Fruit fly (Drosophila melanogaster): Measurements from ENCODE around the gene CenG1A.
A peak's percentile ranks its signal among the peaks of the same experiment; 100 is the strongest.

The CenG1A gene

DNA sequence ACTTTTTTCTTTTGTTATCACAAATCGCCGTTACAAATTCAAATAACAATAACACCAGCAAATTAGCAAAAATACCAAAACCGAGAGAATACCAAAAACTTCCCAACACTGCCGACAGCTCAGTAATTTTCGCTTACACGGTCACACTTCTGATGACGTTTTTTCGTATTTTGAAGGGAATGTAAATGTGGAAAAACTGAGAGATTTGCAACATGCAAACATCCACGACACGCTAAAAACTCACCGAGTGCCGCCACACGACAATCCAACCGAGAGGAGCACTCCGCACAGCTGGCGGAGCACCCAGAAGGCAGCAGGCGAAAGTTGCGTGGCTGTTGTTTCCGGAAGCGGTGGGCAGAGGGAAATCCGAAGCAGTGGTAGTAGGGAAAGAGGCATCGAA, 42.0 kb upstream of the CenG1A start, which contains the start of gene Sec71 (continued):
- TF ChIP-seq Sry-δ (GFP tag; optimal IDR thresholded peaks at IDR 0.05) (peak; percentile 22), CG14710 (tag; optimal IDR thresholded peaks at IDR 0.05) (peak; percentile 45), Bteb2 (GFP tag; optimal IDR thresholded peaks at IDR 0.05) (no peak), ERR (GFP tag; optimal IDR thresholded peaks at IDR 0.05) (no peak), CG18262 (tag; optimal IDR thresholded peaks at IDR 0.05) (no peak), CG34422 (GFP tag; IDR thresholded peaks at IDR 0.05) (peak; percentile 45; the same call in 1 of the 3 replicates), schlank (tag; optimal IDR thresholded peaks at IDR 0.05) (no peak), ab (GFP tag; optimal IDR thresholded peaks at IDR 0.05) (no peak), CHES-1-like (GFP tag; optimal IDR thresholded peaks at IDR 0.05) (peak; percentile 15), B-H2 (GFP tag; optimal IDR thresholded peaks at IDR 0.05) (no peak), cwo (GFP tag; optimal IDR thresholded peaks at IDR 0.05) (no peak), CG3995 (GFP tag; optimal IDR thresholded peaks at IDR 0.05) (peak; percentile 6), ato (GFP tag; IDR thresholded peaks at IDR 0.05; ENCODE audit: partially characterized antibody) (no peak), btn (GFP tag; optimal IDR thresholded peaks at IDR 0.05) (no peak), YL-1 (GFP tag; optimal IDR thresholded peaks at IDR 0.05) (peak; percentile 86), nerfin-2 (GFP tag; IDR thresholded peaks at IDR 0.05; ENCODE audit: partially characterized antibody) (0 out of 2 replicates have a peak, but pooled peaks have one; percentile 23), CG9609 (GFP tag; optimal IDR thresholded peaks at IDR 0.05) (no peak), sc (optimal IDR thresholded peaks at IDR 0.05) (no peak), sc (GFP tag; optimal IDR thresholded peaks at IDR 0.05) (no peak), onecut (GFP tag; IDR thresholded peaks at IDR 0.05) (no peak), CG2889 (GFP tag; IDR thresholded peaks at IDR 0.05) (no peak), oc (tag; optimal IDR thresholded peaks at IDR 0.05) (no peak), Dp (GFP tag; optimal IDR thresholded peaks at IDR 0.05) (peak; percentile 68), slp2 (GFP tag; optimal IDR thresholded peaks at IDR 0.05) (no peak), CG18764 (GFP tag; optimal IDR thresholded peaks at IDR 0.05) (no peak), D19B (GFP tag; optimal IDR thresholded peaks at IDR 0.05) (no peak), so (GFP tag; IDR thresholded peaks at IDR 0.05) (no peak), odd (GFP tag; optimal IDR thresholded peaks at IDR 0.05) (no peak), salm (tag; optimal IDR thresholded peaks at IDR 0.05) (no peak), psq (GFP tag; optimal IDR thresholded peaks at IDR 0.05) (no peak), CG7963 (GFP tag; IDR thresholded peaks at IDR 0.05; ENCODE audit: partially characterized antibody) (no peak), croc (GFP tag; conservative IDR thresholded peaks at IDR 0.05) (no peak), CG1603 (tag; optimal IDR thresholded peaks at IDR 0.05) (no peak), CG6254 (GFP tag; optimal IDR thresholded peaks at IDR 0.05) (no peak), Bdp1 (GFP tag; optimal IDR thresholded peaks at IDR 0.05) (no peak)

DNA sequence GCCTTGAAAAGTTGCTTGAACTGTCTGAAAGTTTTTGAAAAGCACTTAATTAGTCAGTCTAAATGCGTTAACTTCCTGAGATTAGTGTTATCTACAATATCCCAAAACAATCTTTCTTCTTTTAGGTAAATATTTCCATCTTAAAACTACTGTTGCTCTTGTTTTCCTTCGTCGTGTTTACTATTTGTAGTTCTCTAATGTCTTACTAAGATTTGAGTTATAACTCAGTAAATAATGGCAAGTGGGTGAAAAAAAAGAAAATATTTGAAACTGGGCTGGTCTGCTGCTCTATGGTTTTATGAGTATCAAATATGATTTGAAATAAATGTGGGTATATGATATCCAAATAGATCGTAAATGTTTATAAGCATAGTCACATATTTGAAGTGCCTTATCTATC, 34.2 kb upstream of the CenG1A start:
- TF ChIP-seq CG30431 (GFP tag; optimal IDR thresholded peaks at IDR 0.05) (no peak), CrebB (tag; optimal IDR thresholded peaks at IDR 0.05) (peak; percentile 54), Stat92E (GFP tag; optimal IDR thresholded peaks at IDR 0.05) (no peak), CG18476 (GFP tag; optimal IDR thresholded peaks at IDR 0.05) (no peak), CG3407 (GFP tag; optimal IDR thresholded peaks at IDR 0.05) (peak; percentile 21), CG31365 (tag; optimal IDR thresholded peaks at IDR 0.05) (peak; percentile 13), CG13296 (GFP tag; optimal IDR thresholded peaks at IDR 0.05) (peak; percentile 8), sug (tag; optimal IDR thresholded peaks at IDR 0.05) (no peak), CG3281 (GFP tag; optimal IDR thresholded peaks at IDR 0.05) (peak; percentile 12), CG17385 (GFP tag; optimal IDR thresholded peaks at IDR 0.05) (peak; percentile 12), CG7987 (GFP tag; optimal IDR thresholded peaks at IDR 0.05) (peak; percentile 15), CG2202 (tag; optimal IDR thresholded peaks at IDR 0.05) (no peak), phol (tag; optimal IDR thresholded peaks at IDR 0.05) (no peak), CG1233 (GFP tag; optimal IDR thresholded peaks at IDR 0.05) (peak; percentile 11), CG1832 (GFP tag; optimal IDR thresholded peaks at IDR 0.05) (no peak), Rfx (GFP tag; IDR thresholded peaks at IDR 0.05) (no peak), ATbp (GFP tag; optimal IDR thresholded peaks at IDR 0.05) (peak; percentile 76), CG18599 (GFP tag; optimal IDR thresholded peaks at IDR 0.05) (peak; percentile 23)

Data from whole organism, embryonic.